Fruit fly (Drosophila melanogaster) whole organism, embryonic: Measurements from ENCODE around the gene Cow.

Source experiments
- Asciz ChIP-seq: fragments of 200-800 bp; sonication (Bioruptor generic); optimal IDR thresholded peaks from 2 replicates; lab custom pipeline; 2017; ENCODE audit warnings: missing biosample characterization, mild to moderate bottlenecking, missing genetic modification characterization, missing genetic modification reagents
- BtbVII ChIP-seq: fragments of 200-800 bp; sonication (Bioruptor generic); optimal IDR thresholded peaks from 3 replicates; lab custom pipeline; 2017; ENCODE audit warnings: missing biosample characterization, mild to moderate bottlenecking, missing genetic modification characterization
- CG10959 ChIP-seq: fragments of 200-800 bp; sonication (Bioruptor generic); IDR thresholded peaks from 2 replicates; pipeline ENCODE4 v1.3.6; 2022; ENCODE audit warnings: missing biosample characterization, missing genetic modification characterization
- CG1233 ChIP-seq: fragments of 200-800 bp; sonication (Bioruptor generic); optimal IDR thresholded peaks from 4 replicates; lab custom pipeline; 2018; ENCODE audit warnings: missing biosample characterization, mild to moderate bottlenecking, missing genetic modification characterization
- CG13123 ChIP-seq: fragments of 200-800 bp; sonication (Bioruptor generic); optimal IDR thresholded peaks from 2 replicates; lab custom pipeline; 2016; ENCODE audit warnings: missing biosample characterization, missing genetic modification characterization
- CG14667 ChIP-seq: fragments of 200-800 bp; sonication (Bioruptor generic); IDR thresholded peaks from 2 replicates; pipeline ENCODE4 v1.3.6; 2022; ENCODE audit warnings: missing biosample characterization, missing genetic modification characterization
- CG15011 ChIP-seq: fragments of 200-800 bp; sonication (Bioruptor generic); optimal IDR thresholded peaks from 3 replicates; lab custom pipeline; 2018; ENCODE audit warnings: missing biosample characterization, mild to moderate bottlenecking, missing genetic modification characterization
- CG15601 ChIP-seq: fragments of 200-800 bp; sonication (Bioruptor generic); optimal IDR thresholded peaks from 3 replicates; lab custom pipeline; 2019; ENCODE audit warnings: missing biosample characterization, mild to moderate bottlenecking, missing genetic modification characterization, moderate library complexity
- CG15696 ChIP-seq: fragments of 200-800 bp; sonication (Bioruptor generic); optimal IDR thresholded peaks from 2 replicates; lab custom pipeline; 2019; ENCODE audit warnings: missing biosample characterization, mild to moderate bottlenecking, missing genetic modification characterization, moderate library complexity
- CG16815 ChIP-seq: fragments of 200-800 bp; sonication (Bioruptor generic); optimal IDR thresholded peaks from 3 replicates; lab custom pipeline; 2017; ENCODE audit warnings: missing biosample characterization, mild to moderate bottlenecking, missing genetic modification characterization
- CG17829 ChIP-seq: fragments of 200-800 bp; optimal IDR thresholded peaks from 2 replicates; lab custom pipeline; 2019; ENCODE audit warnings: missing biosample characterization, mild to moderate bottlenecking, missing genetic modification characterization, moderate library complexity
- CG2199 ChIP-seq: fragments of 200-800 bp; sonication (Bioruptor generic); IDR thresholded peaks from 3 replicates; pipeline ENCODE4 v1.3.6; 2022; ENCODE audit warnings: missing biosample characterization, missing genetic modification characterization
- CG2712 ChIP-seq: fragments of 200-800 bp; optimal IDR thresholded peaks from 3 replicates; lab custom pipeline; 2019; ENCODE audit warnings: missing biosample characterization, mild to moderate bottlenecking, missing genetic modification characterization, moderate library complexity
- CG30403 ChIP-seq: fragments of 200-800 bp; sonication (Bioruptor generic); optimal IDR thresholded peaks from 3 replicates; lab custom pipeline; 2016; ENCODE audit warnings: missing biosample characterization, missing genetic modification characterization
- CG32772 ChIP-seq: fragments of 200-800 bp; sonication (Bioruptor generic); IDR thresholded peaks from 2 replicates; pipeline ENCODE4 v1.3.6; 2022; ENCODE audit warnings: missing biosample characterization, missing genetic modification characterization
- CG3281 ChIP-seq: fragments of 200-800 bp; sonication (Bioruptor generic); optimal IDR thresholded peaks from 3 replicates; lab custom pipeline; 2017; ENCODE audit warnings: missing biosample characterization, mild to moderate bottlenecking, missing genetic modification characterization
- CG34224 ChIP-seq: fragments of 200-800 bp; sonication (Bioruptor generic); IDR thresholded peaks from 3 replicates; pipeline ENCODE4 v1.3.6; 2022; ENCODE audit warnings: missing biosample characterization, missing genetic modification characterization; ENCODE audit not compliant: partially characterized antibody
- CG4360 ChIP-seq: fragments of 200-800 bp; sonication (Bioruptor generic); IDR thresholded peaks from 2 replicates; pipeline ENCODE4 v1.3.6; 2022; ENCODE audit warnings: missing biosample characterization, missing genetic modification characterization
- CG6254 ChIP-seq: fragments of 200-800 bp; sonication (Bioruptor generic); optimal IDR thresholded peaks from 3 replicates; lab custom pipeline; 2017; ENCODE audit warnings: mild to moderate bottlenecking, missing biosample characterization, missing genetic modification reagents, missing genetic modification characterization
- CG6654 ChIP-seq: fragments of 200-800 bp; sonication (Bioruptor generic); optimal IDR thresholded peaks from 2 replicates; lab custom pipeline; 2017; ENCODE audit warnings: missing biosample characterization, mild to moderate bottlenecking, missing genetic modification characterization
- CG8089 ChIP-seq: fragments of 200-800 bp; sonication (Bioruptor generic); optimal IDR thresholded peaks from 3 replicates; lab custom pipeline; 2016; ENCODE audit warnings: missing biosample characterization, missing genetic modification characterization
- CG8765 ChIP-seq: fragments of 200-800 bp; sonication (Bioruptor generic); IDR thresholded peaks from 2 replicates; pipeline ENCODE4 v1.3.6; 2022; ENCODE audit warnings: missing biosample characterization, missing genetic modification characterization
- Deaf1 ChIP-seq: fragments of 200-800 bp; optimal IDR thresholded peaks from 3 replicates; lab custom pipeline; 2019; ENCODE audit warnings: missing biosample characterization, mild to moderate bottlenecking, missing genetic modification characterization, moderate library complexity
- Dek ChIP-seq: fragments of 200-800 bp; sonication (Bioruptor generic); optimal IDR thresholded peaks from 3 replicates; lab custom pipeline; 2019; ENCODE audit warnings: missing biosample characterization, mild to moderate bottlenecking, missing genetic modification characterization, moderate library complexity
- GATAe ChIP-seq: fragments of 200-800 bp; sonication (Bioruptor generic); conservative IDR thresholded peaks from 2 replicates; pipeline ENCODE4 v1.3.6; 2022; ENCODE audit warnings: missing biosample characterization, missing genetic modification characterization
- HHEX ChIP-seq: fragments of 200-800 bp; sonication (Bioruptor generic); optimal IDR thresholded peaks from 3 replicates; lab custom pipeline; 2017; ENCODE audit warnings: missing biosample characterization, mild to moderate bottlenecking, missing genetic modification characterization, missing genetic modification reagents
- NC2α ChIP-seq: fragments of 200-800 bp; sonication (Bioruptor generic); optimal IDR thresholded peaks from 2 replicates; lab custom pipeline; 2016; ENCODE audit warnings: missing biosample characterization, missing genetic modification characterization
- NK7.1 ChIP-seq: fragments of 200-800 bp; sonication (Bioruptor generic); optimal IDR thresholded peaks from 3 replicates; lab custom pipeline; 2016; ENCODE audit warnings: missing biosample characterization, missing genetic modification characterization
- Nf-YB ChIP-seq: fragments of 200-800 bp; sonication (Bioruptor generic); optimal IDR thresholded peaks from 3 replicates; lab custom pipeline; 2019; ENCODE audit warnings: missing biosample characterization, mild to moderate bottlenecking, missing genetic modification characterization, moderate library complexity
- Sox100B ChIP-seq: fragments of 200-800 bp; sonication (Bioruptor generic); optimal IDR thresholded peaks from 3 replicates; lab custom pipeline; 2018; ENCODE audit warnings: missing biosample characterization, mild to moderate bottlenecking, missing genetic modification characterization
- Sry-β ChIP-seq: fragments of 200-800 bp; sonication (Bioruptor generic); optimal IDR thresholded peaks from 2 replicates; lab custom pipeline; 2018; ENCODE audit warnings: missing biosample characterization, mild to moderate bottlenecking, missing genetic modification characterization, moderate library complexity
- Sry-δ ChIP-seq: fragments of 200-800 bp; sonication (Bioruptor generic); optimal IDR thresholded peaks from 2 replicates; lab custom pipeline; 2016; ENCODE audit warnings: missing biosample characterization, missing genetic modification characterization
- ac ChIP-seq: fragments of 200-800 bp; sonication (Bioruptor generic); optimal IDR thresholded peaks from 3 replicates; lab custom pipeline; 2017; ENCODE audit warnings: missing biosample characterization, mild to moderate bottlenecking, missing genetic modification characterization
- bab2 ChIP-seq: fragments of 200-800 bp; sonication (Bioruptor generic); optimal IDR thresholded peaks from 2 replicates; lab custom pipeline; 2016; ENCODE audit warnings: missing biosample characterization, missing genetic modification characterization
- cg ChIP-seq: fragments of 200-800 bp; sonication (Bioruptor generic); optimal IDR thresholded peaks from 3 replicates; lab custom pipeline; 2019; ENCODE audit warnings: missing biosample characterization, mild to moderate bottlenecking, missing genetic modification characterization, moderate library complexity
- esg ChIP-seq: fragments of 200-800 bp; sonication (Bioruptor generic); conservative IDR thresholded peaks from 2 replicates; pipeline ENCODE4 v1.3.6; 2022; ENCODE audit warnings: missing biosample characterization, missing genetic modification characterization
- exex ChIP-seq: fragments of 200-800 bp; sonication (Bioruptor generic); optimal IDR thresholded peaks from 4 replicates; lab custom pipeline; 2018; ENCODE audit warnings: missing biosample characterization, mild to moderate bottlenecking, missing genetic modification characterization, moderate library complexity
- gcm ChIP-seq: fragments of 200-800 bp; sonication (Bioruptor generic); optimal IDR thresholded peaks from 2 replicates; lab custom pipeline; 2019; ENCODE audit warnings: missing biosample characterization, mild to moderate bottlenecking, missing genetic modification characterization, moderate library complexity
- inv ChIP-seq: fragments of 200-800 bp; sonication (Bioruptor generic); IDR thresholded peaks from 2 replicates; pipeline ENCODE4 v1.3.6; 2022; ENCODE audit warnings: missing biosample characterization, missing genetic modification characterization; ENCODE audit not compliant: partially characterized antibody
- lbe ChIP-seq: fragments of 200-800 bp; sonication (Bioruptor generic); optimal IDR thresholded peaks from 2 replicates; lab custom pipeline; 2016; ENCODE audit warnings: missing biosample characterization, mild to moderate bottlenecking, missing genetic modification characterization
- lov ChIP-seq, 2 experiments: fragments of 200-800 bp in 1 of 2; fragments of >200 bp in 1 of 2; sonication (Bioruptor generic) in 1 of 2; IDR thresholded peaks in 1 of 2; optimal IDR thresholded peaks in 1 of 2; 2 replicates in 1 of 2; 3 replicates in 1 of 2; pipeline versions ENCODE4 v1.3.6 to Lab custom; 2017 to 2022; ENCODE audit warnings: missing biosample characterization in 1 of 2, missing genetic modification characterization in 1 of 2
- mam ChIP-seq: fragments of 200-800 bp; sonication (Bioruptor generic); optimal IDR thresholded peaks from 3 replicates; lab custom pipeline; 2016; ENCODE audit warnings: missing biosample characterization, missing genetic modification characterization
- pita ChIP-seq: fragments of 200-800 bp; sonication (Bioruptor generic); optimal IDR thresholded peaks from 2 replicates; lab custom pipeline; 2017; ENCODE audit warnings: missing biosample characterization, mild to moderate bottlenecking, missing genetic modification characterization
- sens-2 ChIP-seq: fragments of 200-800 bp; sonication (Bioruptor generic); IDR thresholded peaks from 2 replicates; pipeline ENCODE4 v1.3.6; 2022; ENCODE audit warnings: missing biosample characterization, missing genetic modification characterization
- seq ChIP-seq: fragments of 200-800 bp; sonication (Bioruptor generic); IDR thresholded peaks from 2 replicates; pipeline ENCODE4 v1.3.6; 2022; ENCODE audit warnings: missing biosample characterization, missing genetic modification characterization
- sqz ChIP-seq: fragments of 200-800 bp; sonication (Bioruptor generic); optimal IDR thresholded peaks from 3 replicates; lab custom pipeline; 2018; ENCODE audit warnings: missing biosample characterization, mild to moderate bottlenecking, missing genetic modification characterization
- sr ChIP-seq: fragments of 200-800 bp; sonication (Bioruptor generic); IDR thresholded peaks from 3 replicates; pipeline ENCODE4 v1.3.6; 2022; ENCODE audit warnings: missing biosample characterization, missing genetic modification characterization
- tap ChIP-seq: fragments of 200-800 bp; optimal IDR thresholded peaks from 3 replicates; lab custom pipeline; 2019; ENCODE audit warnings: missing biosample characterization, mild to moderate bottlenecking, missing genetic modification characterization, moderate library complexity
- zf30C ChIP-seq: fragments of 200-800 bp; sonication (Bioruptor generic); optimal IDR thresholded peaks from 3 replicates; lab custom pipeline; 2018; ENCODE audit warnings: missing biosample characterization, mild to moderate bottlenecking, missing genetic modification characterization
- zfh1 ChIP-seq: fragments of 200-800 bp; sonication (Bioruptor generic); IDR thresholded peaks from 3 replicates; pipeline ENCODE4 v1.3.6; 2022; ENCODE audit warnings: missing biosample characterization, missing genetic modification characterization

Cow gene

dm6 chr3R:23133301-23133828 lies 20.8 kb upstream of the Cow start (continued):
- TF ChIP-seq Sry-β (GFP tag; lab: Kevin White, UChicago) (no peak), CG17829 (tag; lab: Kevin White, UChicago) (peak; percentile 39), esg (GFP tag; lab: Robert Waterston, UW) (0 out of 2 replicates have a peak, but pooled peaks have one; percentile 7), CG4360 (GFP tag; lab: Robert Waterston, UW) (no peak), CG2712 (tag; lab: Kevin White, UChicago) (peak; percentile 48), CG6654 (no peak), seq (GFP tag; lab: Robert Waterston, UW) (no peak), NK7.1 (GFP tag; lab: Kevin White, UChicago) (no peak), bab2 (GFP tag; lab: Kevin White, UChicago) (no peak), Sry-δ (GFP tag; lab: Kevin White, UChicago) (no peak), Dek (no peak), CG15601 (tag; lab: Kevin White, UChicago) (no peak), BtbVII (GFP tag; lab: Kevin White, UChicago) (no peak), zf30C (peak; percentile 80), Nf-YB (GFP tag; lab: Kevin White, UChicago) (peak; percentile 85), GATAe (no peak), lov (optimal IDR thresholded peaks at IDR 0.05; lab: Kevin White, UChicago) (no peak), lov (GFP tag; IDR thresholded peaks at IDR 0.05; lab: Robert Waterston, UW) (no peak), gcm (peak; percentile 56), zfh1 (peak; percentile 34; the same call in 1 of the 3 replicates), CG34224 (no peak), CG15011 (no peak), CG14667 (GFP tag; lab: Robert Waterston, UW) (no peak), CG16815 (GFP tag; lab: Kevin White, UChicago) (no peak), Asciz (GFP tag; lab: Kevin White, UChicago) (no peak), pita (no peak), sens-2 (0 out of 2 replicates have a peak, but pooled peaks have one; percentile 5), ac (GFP tag; lab: Kevin White, UChicago) (peak; percentile 44), CG32772 (GFP tag; lab: Robert Waterston, UW) (no peak), sr (GFP tag; lab: Robert Waterston, UW) (no peak), tap (tag; lab: Kevin White, UChicago) (no peak), CG13123 (GFP tag; lab: Kevin White, UChicago) (no peak), CG3281 (GFP tag; lab: Kevin White, UChicago) (no peak), CG10959 (GFP tag; lab: Robert Waterston, UW) (no peak), CG15696 (peak; percentile 58), sqz (no peak), CG8089 (no peak), CG1233 (GFP tag; lab: Kevin White, UChicago) (peak; percentile 25), Deaf1 (tag; lab: Kevin White, UChicago) (peak; percentile 3), mam (GFP tag; lab: Kevin White, UChicago) (no peak), NC2α (GFP tag; lab: Kevin White, UChicago) (no peak), CG2199 (GFP tag; lab: Robert Waterston, UW) (no peak), CG8765 (GFP tag; lab: Robert Waterston, UW) (no peak), CG30403 (GFP tag; lab: Kevin White, UChicago) (no peak), lbe (GFP tag; lab: Kevin White, UChicago) (no peak), CG6254 (GFP tag; lab: Kevin White, UChicago) (no peak), cg (GFP tag; lab: Kevin White, UChicago) (peak; percentile 57), HHEX (GFP tag; lab: Kevin White, UChicago) (no peak), Sox100B (GFP tag; lab: Kevin White, UChicago) (no peak), exex (no peak), inv (GFP tag; lab: Robert Waterston, UW) (no peak)
